Worm (Caenorhabditis elegans): Measurements from ENCODE around the gene srh-223.

DNA sequence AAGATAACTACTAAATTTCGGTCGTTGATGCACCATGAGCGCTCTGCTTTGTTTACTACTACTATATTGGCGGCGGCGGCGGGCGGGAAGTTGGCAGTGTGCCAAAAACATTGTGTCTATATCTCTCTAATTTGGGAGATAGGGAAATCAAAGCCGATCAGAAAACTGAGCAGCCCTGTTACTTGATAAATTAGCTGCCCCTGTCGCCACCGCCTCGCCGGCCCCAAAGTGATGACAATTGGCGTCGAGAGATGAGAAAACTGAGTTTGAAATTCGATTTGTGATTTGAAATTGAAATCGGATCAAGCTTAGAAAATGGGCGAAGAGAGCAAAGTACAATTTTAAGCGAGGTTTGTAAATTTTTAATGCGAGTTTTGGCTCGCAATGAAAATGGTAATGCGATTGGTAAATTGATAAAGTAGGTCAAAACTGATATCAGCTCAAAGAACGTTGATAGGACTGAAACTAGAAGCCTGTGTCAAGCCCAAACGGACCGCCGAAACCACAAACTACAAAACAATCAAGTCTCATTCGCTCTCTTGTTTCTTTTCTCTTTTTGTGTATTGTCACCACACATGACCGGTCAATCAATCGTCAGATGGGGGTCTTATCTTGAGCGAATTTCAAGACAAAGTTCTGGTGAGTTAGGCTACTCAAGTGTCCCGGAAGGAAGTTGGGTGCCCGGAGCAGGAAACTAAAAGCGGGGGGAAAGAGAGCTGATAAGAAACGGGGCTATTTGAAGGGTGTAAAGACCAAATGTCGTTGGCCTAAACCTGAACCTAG lies 45.6 kb downstream of the srh-223 start:
- TF ChIP-seq ama-1 (optimal IDR thresholded peaks at IDR 0.05), result no peak
- TF ChIP-seq F13H6.1 (tag; optimal IDR thresholded peaks at IDR 0.05), result no peak
- no peak for TF ChIP-seq pat-9 (tag; optimal IDR thresholded peaks at IDR 0.05)
- TF ChIP-seq dve-1 (tag; optimal IDR thresholded peaks at IDR 0.05), result no peak

Measured in whole organism, late embryonic.